Worm (Caenorhabditis elegans) whole organism, L4 larva: ENCODE data around the gene lir-1.

Source experiments
- D1046.2 ChIP-seq: fragments of 200-800 bp; sonication (Bioruptor generic); IDR thresholded peaks from 2 replicates; pipeline ENCODE4 v1.3.6; 2022; ENCODE audit warnings: missing genetic modification characterization, missing compliant biosample characterization
- F26F4.8 ChIP-seq: fragments of 200-800 bp; sonication (Bioruptor generic); conservative IDR thresholded peaks from 2 replicates; pipeline ENCODE4 v1.3.6; 2022; ENCODE audit warnings: missing genetic modification characterization, missing compliant biosample characterization
- F49E8.2 ChIP-seq: sonication (generic microtip); optimal IDR thresholded peaks from 2 replicates; lab custom pipeline; 2016; ENCODE audit warnings: missing compliant biosample characterization, mild to moderate bottlenecking, missing genetic modification characterization, borderline replicate concordance
- R02D3.7 ChIP-seq: fragments of 150-350 bp; sonication (generic microtip); optimal IDR thresholded peaks from 3 replicates; lab custom pipeline; 2014; ENCODE audit warnings: missing biosample characterization, missing genetic modification characterization
- Y48G9A.11 ChIP-seq: fragments of 200-800 bp; sonication (Bioruptor generic); IDR thresholded peaks from 2 replicates; pipeline ENCODE4 v1.3.6; 2022; ENCODE audit warnings: missing genetic modification reagents, missing genetic modification characterization, missing compliant biosample characterization
- Y75B8A.6 ChIP-seq: fragments of 200-800 bp; sonication (Bioruptor generic); IDR thresholded peaks from 2 replicates; pipeline ENCODE4 v1.3.6; 2022; ENCODE audit warnings: missing genetic modification reagents, missing genetic modification characterization, missing compliant biosample characterization
- ZK546.5 ChIP-seq, 2 experiments: sonication (generic microtip); optimal IDR thresholded peaks; 2 replicates each; lab custom pipeline; 2017; ENCODE audit warnings: missing biosample characterization in 2 of 2, missing genetic modification characterization in 2 of 2
- aha-1 ChIP-seq: fragments of 150-350 bp; peaks from one replicate; lab custom pipeline; 2014; ENCODE audit warnings: missing biosample characterization, missing genetic modification characterization
- aly-2 ChIP-seq: sonication (generic microtip); optimal IDR thresholded peaks from 2 replicates; lab custom pipeline; 2018; ENCODE audit warnings: missing biosample characterization, missing genetic modification characterization
- ceh-28 ChIP-seq: fragments of 150-350 bp; optimal IDR thresholded peaks from 2 replicates; lab custom pipeline; 2014; ENCODE audit warnings: missing biosample characterization, missing genetic modification reagents, missing genetic modification characterization
- ceh-62 ChIP-seq: sonication (generic microtip); optimal IDR thresholded peaks from 2 replicates; lab custom pipeline; 2017; ENCODE audit warnings: missing biosample characterization, missing genetic modification characterization
- ceh-82 ChIP-seq: sonication (generic microtip); optimal IDR thresholded peaks from 2 replicates; lab custom pipeline; 2017; ENCODE audit warnings: missing biosample characterization, missing genetic modification characterization
- ctbp-1 ChIP-seq: fragments of 200-800 bp; sonication (Bioruptor generic); IDR thresholded peaks from 2 replicates; pipeline ENCODE4 v1.3.6; 2022; ENCODE audit warnings: missing genetic modification reagents, missing genetic modification characterization, missing compliant biosample characterization
- daf-12 ChIP-seq: fragments of 150-350 bp; optimal IDR thresholded peaks from 2 replicates; lab custom pipeline; 2014; ENCODE audit warnings: missing biosample characterization, missing genetic modification reagents, missing genetic modification characterization
- dmd-6 ChIP-seq: fragments of 200-800 bp; sonication (Bioruptor generic); IDR thresholded peaks from 2 replicates; pipeline ENCODE4 v1.3.6; 2022; ENCODE audit warnings: missing genetic modification reagents, missing genetic modification characterization, missing compliant biosample characterization
- dmd-8 ChIP-seq: fragments of 200-800 bp; sonication (Bioruptor generic); IDR thresholded peaks from 2 replicates; pipeline ENCODE4 v1.3.6; 2022; ENCODE audit warnings: missing genetic modification characterization, missing compliant biosample characterization
- dmd-9 ChIP-seq: fragments of 200-800 bp; sonication (Bioruptor generic); IDR thresholded peaks from 2 replicates; pipeline ENCODE4 v1.3.6; 2022; ENCODE audit warnings: missing genetic modification reagents, missing genetic modification characterization, missing compliant biosample characterization
- dpl-1 ChIP-seq: fragments of 150-350 bp; optimal IDR thresholded peaks from 2 replicates; lab custom pipeline; 2014; ENCODE audit warnings: missing biosample characterization, missing genetic modification reagents, missing genetic modification characterization
- fkh-10 ChIP-seq: fragments of 150-350 bp; optimal IDR thresholded peaks from 2 replicates; lab custom pipeline; 2014; ENCODE audit warnings: missing biosample characterization, missing genetic modification reagents, missing genetic modification characterization
- fos-1 ChIP-seq: fragments of 150-350 bp; optimal IDR thresholded peaks from 2 replicates; lab custom pipeline; 2014; ENCODE audit warnings: missing biosample characterization, missing genetic modification characterization
- gei-8 ChIP-seq: fragments of 200-800 bp; sonication (Bioruptor generic); optimal IDR thresholded peaks from 2 replicates; lab custom pipeline; 2018; ENCODE audit warnings: mild to moderate bottlenecking, missing genetic modification characterization, missing compliant biosample characterization
- hlh-11 ChIP-seq: fragments of 200-800 bp; sonication (Bioruptor generic); optimal IDR thresholded peaks from 2 replicates; lab custom pipeline; 2018; ENCODE audit warnings: mild to moderate bottlenecking, missing genetic modification characterization, missing compliant biosample characterization
- hlh-30 ChIP-seq: sonication (generic microtip); optimal IDR thresholded peaks from 2 replicates; lab custom pipeline; 2017; ENCODE audit warnings: antibody characterized with exemption, mild to moderate bottlenecking, missing genetic modification characterization, missing compliant biosample characterization; ENCODE audit not compliant: insufficient read depth
- lin-13 ChIP-seq: fragments of 150-350 bp; optimal IDR thresholded peaks from 2 replicates; lab custom pipeline; 2014; ENCODE audit warnings: missing biosample characterization, missing genetic modification reagents, missing genetic modification characterization
- lin-29 ChIP-seq: fragments of 200-800 bp; sonication (Bioruptor generic); IDR thresholded peaks from 2 replicates; pipeline ENCODE4 v1.3.6; 2022; ENCODE audit warnings: missing genetic modification reagents, missing genetic modification characterization, missing compliant biosample characterization
- lin-38 ChIP-seq: fragments of 200-800 bp; sonication (Bioruptor generic); IDR thresholded peaks from 2 replicates; pipeline ENCODE4 v1.3.6; 2022; ENCODE audit warnings: missing genetic modification reagents, missing genetic modification characterization, missing compliant biosample characterization
- lsy-2 ChIP-seq, 2 experiments: fragments of 150-350 bp in 1 of 2; sonication (generic microtip) in 1 of 2; optimal IDR thresholded peaks; 2 replicates each; lab custom pipeline; 2014 to 2017; ENCODE audit warnings: missing biosample characterization in 2 of 2, missing genetic modification characterization in 2 of 2
- madf-9 ChIP-seq: fragments of 200-800 bp; sonication (Bioruptor generic); conservative IDR thresholded peaks from 2 replicates; pipeline ENCODE4 v1.3.6; 2022; ENCODE audit warnings: missing genetic modification reagents, missing genetic modification characterization, missing compliant biosample characterization
- mes-2 ChIP-seq: sonication (generic microtip); optimal IDR thresholded peaks from 2 replicates; lab custom pipeline; 2016; ENCODE audit warnings: missing genotype, mild to moderate bottlenecking, missing genetic modification characterization, missing compliant biosample characterization; ENCODE audit not compliant: poor library complexity, severe bottlenecking
- nhr-102 ChIP-seq: sonication (generic microtip); optimal IDR thresholded peaks from 2 replicates; lab custom pipeline; 2016; ENCODE audit warnings: mild to moderate bottlenecking, missing genetic modification characterization, moderate library complexity, missing compliant biosample characterization
- nhr-111 ChIP-seq: fragments of 200-800 bp; sonication (Bioruptor generic); optimal IDR thresholded peaks from 2 replicates; lab custom pipeline; 2018; ENCODE audit warnings: mild to moderate bottlenecking, missing genetic modification characterization, missing compliant biosample characterization
- saeg-2 ChIP-seq: fragments of 200-800 bp; sonication (Bioruptor generic); IDR thresholded peaks from 2 replicates; pipeline ENCODE4 v1.3.6; 2022; ENCODE audit warnings: missing genetic modification reagents, missing genetic modification characterization, missing compliant biosample characterization
- sdz-12 ChIP-seq: fragments of 200-800 bp; sonication (Bioruptor generic); optimal IDR thresholded peaks from 2 replicates; lab custom pipeline; 2018; ENCODE audit warnings: mild to moderate bottlenecking, missing genetic modification characterization, missing compliant biosample characterization
- unc-130 ChIP-seq: sonication (generic microtip); optimal IDR thresholded peaks from 2 replicates; lab custom pipeline; 2016; ENCODE audit warnings: missing genetic modification reagents, missing genetic modification characterization, missing compliant biosample characterization
- vab-7 ChIP-seq: fragments of 200-800 bp; sonication (Bioruptor generic); IDR thresholded peaks from 2 replicates; pipeline ENCODE4 v1.3.6; 2022; ENCODE audit warnings: missing genetic modification reagents, missing genetic modification characterization, missing compliant biosample characterization
- zag-1 ChIP-seq: fragments of 150-350 bp; optimal IDR thresholded peaks from 2 replicates; lab custom pipeline; 2014; ENCODE audit warnings: missing biosample characterization, missing genetic modification characterization

The lir-1 gene

DNA sequence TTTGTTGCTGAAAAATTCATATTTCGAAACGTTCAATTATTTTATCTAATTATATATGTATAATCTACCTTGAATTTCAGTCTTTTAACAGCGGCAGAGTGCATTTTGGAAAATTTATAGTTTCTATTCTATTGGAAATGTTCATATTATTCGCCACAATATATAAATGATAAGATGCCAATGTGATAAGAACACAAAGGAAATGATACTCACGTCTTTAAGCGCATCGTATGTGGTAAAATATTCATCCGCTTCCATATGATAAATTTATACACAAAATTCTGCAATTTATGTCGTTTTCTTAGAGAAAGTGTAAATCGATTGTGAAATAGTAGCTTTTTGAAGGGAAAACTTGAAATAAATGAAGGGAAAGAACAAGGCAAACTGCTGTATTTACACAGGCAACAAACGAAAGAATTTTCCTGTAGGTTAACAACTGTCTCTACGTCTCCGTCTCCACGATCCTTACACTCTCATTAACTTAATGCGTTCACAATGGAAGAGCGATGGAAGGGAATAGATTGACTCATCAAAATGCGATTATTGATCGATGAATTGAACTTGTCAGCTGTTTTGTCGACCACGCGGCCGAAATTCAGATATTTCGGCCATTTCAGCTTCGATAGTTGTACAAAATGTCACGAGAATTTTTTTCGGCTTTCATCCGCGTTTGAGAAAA lies 9.7 kb upstream of the lir-1 start, which contains the start of gene alfa-1 (continued):
- peak; percentile 45 for TF ChIP-seq hlh-11

ce11 chrII:7663028-7663427 lies 8.8 kb upstream of the lir-1 start:
- TF ChIP-seq saeg-2 (GFP tag; lab: Robert Waterston, UW) (no peak), aha-1 (peak; percentile 60)
- TF ChIP-seq, all 104 proteins: peak for 1

ce11 chrII:7663704-7664660 lies 7.8 kb upstream of the lir-1 start, which contains the start of the genes F18A1.7 and rpa-1:
Gene F18A1.7 (minus strand): TSS chrII:7663754.
Gene rpa-1 (plus strand): TSS chrII:7664582.
- TF ChIP-seq ceh-82 (tag; lab: Kevin White, UChicago) (no peak), nhr-111 (no peak), fkh-10 (no peak), unc-130 (peak; percentile 72), dpl-1 (peak; percentile 73), aha-1 (peak; percentile 88), D1046.2 (GFP tag; lab: Robert Waterston, UW) (no peak), aly-2 (tag; lab: Kevin White, UChicago) (no peak), ctbp-1 (GFP tag; lab: Robert Waterston, UW) (no peak), F49E8.2 (peak; percentile 44), mes-2 (tag; lab: Kevin White, UChicago) (peak; percentile 55), hlh-30 (tag; lab: Kevin White, UChicago) (peak; percentile 13), Y75B8A.6 (GFP tag; lab: Robert Waterston, UW) (no peak), daf-12 (tag; lab: Kevin White, UChicago) (no peak), vab-7 (GFP tag; lab: Robert Waterston, UW) (no peak), sdz-12 (GFP tag; lab: Kevin White, UChicago) (no peak), lin-38 (GFP tag; lab: Robert Waterston, UW) (peak; percentile 68), madf-9 (no peak), zag-1 (no peak), lin-13 (GFP tag; lab: Kevin White, UChicago) (no peak), lsy-2 (tag; optimal IDR thresholded peaks at IDR 0.05; lab: Kevin White, UChicago) (peak in 1 of 2 experiments; percentile 23), fos-1 (no peak), dmd-9 (GFP tag; lab: Robert Waterston, UW) (no peak), F26F4.8 (GFP tag; lab: Robert Waterston, UW) (no peak), dmd-8 (GFP tag; lab: Robert Waterston, UW) (no peak), gei-8 (GFP tag; lab: Kevin White, UChicago) (no peak), ceh-62 (tag; lab: Kevin White, UChicago) (no peak), Y48G9A.11 (GFP tag; lab: Robert Waterston, UW) (peak; percentile 43; the same call in 1 of the 2 replicates), nhr-102 (tag; lab: Kevin White, UChicago) (no peak), lin-29 (GFP tag; lab: Robert Waterston, UW) (no peak), dmd-6 (no peak), ZK546.5 (tag; optimal IDR thresholded peaks at IDR 0.05; lab: Kevin White, UChicago) (no peak), ceh-28 (tag; lab: Kevin White, UChicago) (no peak), R02D3.7 (tag; lab: Kevin White, UChicago) (peak; percentile 58)
